Worm (Caenorhabditis elegans): ENCODE data around the gene idpp-1.

idpp-1 gene

DNA sequence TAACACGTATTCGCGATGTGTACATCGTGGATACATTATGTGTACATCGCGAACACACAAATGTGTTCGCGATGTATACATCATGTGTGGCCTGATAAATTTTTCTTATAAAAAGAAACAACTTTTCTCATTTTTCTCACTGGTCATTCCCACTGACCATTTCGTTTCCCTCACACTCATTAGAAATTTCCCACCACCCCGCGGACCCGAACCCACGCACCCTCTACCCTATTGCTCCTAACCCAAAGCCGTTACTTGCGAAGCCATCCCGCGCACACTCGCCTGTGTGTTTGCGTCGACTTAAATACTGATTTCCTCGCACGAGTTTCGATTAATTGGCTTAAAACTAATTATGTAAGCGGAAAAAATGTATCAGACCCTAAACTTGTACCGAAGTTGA lies 41.7 kb upstream of the idpp-1 start:
- TF ChIP-seq lin-11 (tag; optimal IDR thresholded peaks at IDR 0.05) = no peak
- no peak for TF ChIP-seq C38D4.7 (GFP tag; optimal IDR thresholded peaks at IDR 0.05)
- TF ChIP-seq hlh-30 (tag; optimal IDR thresholded peaks at IDR 0.05; ENCODE audit: insufficient read depth) = no peak
- TF ChIP-seq ttx-3 (tag; optimal IDR thresholded peaks at IDR 0.05) = no peak
- no peak for TF ChIP-seq unc-3 (GFP tag; conservative IDR thresholded peaks at IDR 0.05)
- no peak for TF ChIP-seq unc-3 (tag; optimal IDR thresholded peaks at IDR 0.05)
- no peak for TF ChIP-seq tbx-2 (tag; optimal IDR thresholded peaks at IDR 0.05)
- no peak for TF ChIP-seq ceh-6 (GFP tag; optimal IDR thresholded peaks at IDR 0.05)

DNA sequence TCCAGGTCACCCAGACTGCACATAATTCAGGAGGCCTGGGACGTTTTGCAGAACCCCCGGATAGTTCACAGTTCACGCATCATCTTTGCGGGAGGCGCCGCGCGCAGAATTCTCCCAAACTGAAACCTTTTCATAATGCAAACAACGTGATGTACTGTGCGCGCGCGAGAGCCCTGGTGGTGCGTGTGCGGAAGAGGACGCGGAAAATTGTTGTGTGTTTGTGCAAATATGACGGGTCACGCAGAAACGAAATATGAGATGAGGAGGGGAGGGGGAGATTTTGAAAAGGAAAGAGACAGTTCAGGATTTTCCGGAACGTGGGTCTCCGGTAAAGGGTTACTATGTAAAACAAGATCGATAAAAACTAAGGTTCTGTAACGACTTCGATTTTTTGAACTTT lies 30.4 kb upstream of the idpp-1 start:
- TF ChIP-seq ceh-34 (tag; optimal IDR thresholded peaks at IDR 0.05) (peak; percentile 70), dmd-4 (tag; optimal IDR thresholded peaks at IDR 0.05; ENCODE audit: borderline replicate concordance) (peak; percentile 0), ceh-18 (tag; optimal IDR thresholded peaks at IDR 0.05) (no peak)

ce11 chrIII:724819-725218 lies 15.7 kb upstream of the idpp-1 start, which contains the start of gene flp-24:
flp-24 (plus strand) TSS chrIII:725119.
- TF ChIP-seq sox-4 (tag; optimal IDR thresholded peaks at IDR 0.05) = no peak
- no peak for TF ChIP-seq ceh-6 (GFP tag; optimal IDR thresholded peaks at IDR 0.05)
- TF ChIP-seq odd-2 (tag; optimal IDR thresholded peaks at IDR 0.05) = no peak
- TF ChIP-seq ttx-3 (tag; optimal IDR thresholded peaks at IDR 0.05) = no peak
- TF ChIP-seq hlh-8 (tag; optimal IDR thresholded peaks at IDR 0.05) = no peak
- TF ChIP-seq hlh-13 (GFP tag; optimal IDR thresholded peaks at IDR 0.05) = no peak
- no peak for TF ChIP-seq nfya-1 (tag; optimal IDR thresholded peaks at IDR 0.05)
- TF ChIP-seq ceh-48 (tag; optimal IDR thresholded peaks at IDR 0.05) = no peak
- no peak for TF ChIP-seq ceh-19 (GFP tag; optimal IDR thresholded peaks at IDR 0.05)
- TF ChIP-seq elt-2 (tag; optimal IDR thresholded peaks at IDR 0.05) = no peak
- no peak for TF ChIP-seq pha-2 (tag; optimal IDR thresholded peaks at IDR 0.05)
- no peak for TF ChIP-seq ets-4 (tag; optimal IDR thresholded peaks at IDR 0.05)
- no peak for TF ChIP-seq fkh-10 (GFP tag; optimal IDR thresholded peaks at IDR 0.05)
- TF ChIP-seq unc-42 (tag; optimal IDR thresholded peaks at IDR 0.05) = no peak
- no peak for TF ChIP-seq dve-1 (tag; optimal IDR thresholded peaks at IDR 0.05)

DNA sequence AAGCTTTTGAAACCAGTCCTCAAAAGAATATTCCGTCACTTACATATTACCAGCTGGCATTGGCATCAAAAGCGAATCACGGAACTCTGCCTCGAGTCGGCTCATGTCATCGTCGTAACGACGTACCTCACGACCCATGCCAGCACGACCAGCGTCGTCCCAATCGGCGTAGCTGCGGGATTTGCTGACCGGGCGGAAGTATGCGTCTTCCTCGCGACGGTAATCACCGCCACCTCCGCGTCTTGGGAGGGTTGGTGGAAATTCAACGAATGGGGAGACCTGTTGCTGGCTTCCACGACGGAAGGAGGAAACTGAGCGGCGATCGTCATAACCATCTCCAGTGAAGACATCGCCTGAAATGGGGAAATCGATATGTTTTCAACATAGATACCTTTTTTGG lies 12.4 kb upstream of the idpp-1 start:
- TF ChIP-seq pax-1 (tag; optimal IDR thresholded peaks at IDR 0.05) (no peak), C08G9.2 (tag; optimal IDR thresholded peaks at IDR 0.05) (no peak), hlh-15 (tag; optimal IDR thresholded peaks at IDR 0.05) (no peak), hlh-6 (tag; optimal IDR thresholded peaks at IDR 0.05) (no peak), zip-5 (tag; optimal IDR thresholded peaks at IDR 0.05) (no peak), eyg-1 (tag; optimal IDR thresholded peaks at IDR 0.05) (no peak), lin-11 (tag; optimal IDR thresholded peaks at IDR 0.05) (no peak), npax-4 (tag; optimal IDR thresholded peaks at IDR 0.05) (no peak), ceh-18 (tag; optimal IDR thresholded peaks at IDR 0.05) (no peak), pros-1 (tag; optimal IDR thresholded peaks at IDR 0.05) (no peak), ahr-1 (tag; optimal IDR thresholded peaks at IDR 0.05) (no peak), sdc-2 (tag; optimal IDR thresholded peaks at IDR 0.05) (no peak)

ce11 chrIII:728694-729093 lies 11.8 kb upstream of the idpp-1 start:
- TF ChIP-seq dve-1 (tag; optimal IDR thresholded peaks at IDR 0.05) (no peak), pha-4 (tag; optimal IDR thresholded peaks at IDR 0.05) (no peak), hlh-15 (tag; optimal IDR thresholded peaks at IDR 0.05) (no peak), ttx-3 (tag; optimal IDR thresholded peaks at IDR 0.05) (no peak), fkh-6 (tag; optimal IDR thresholded peaks at IDR 0.05) (no peak), pat-9 (tag; optimal IDR thresholded peaks at IDR 0.05) (no peak), lim-6 (tag; optimal IDR thresholded peaks at IDR 0.05) (no peak), hlh-30 (tag; optimal IDR thresholded peaks at IDR 0.05; ENCODE audit: insufficient read depth) (no peak), ceh-22 (tag; optimal IDR thresholded peaks at IDR 0.05) (no peak), lin-11 (tag; optimal IDR thresholded peaks at IDR 0.05) (no peak), ceh-18 (tag; optimal IDR thresholded peaks at IDR 0.05) (no peak), fkh-10 (GFP tag; optimal IDR thresholded peaks at IDR 0.05) (no peak), tbx-7 (tag; optimal IDR thresholded peaks at IDR 0.05) (no peak), pax-1 (tag; optimal IDR thresholded peaks at IDR 0.05) (no peak), syd-9 (tag; optimal IDR thresholded peaks at IDR 0.05) (no peak)
